Worm (Caenorhabditis elegans) whole organism, midembryonic: ENCODE data around the gene nep-1.

Experiments
- T22C8.4 ChIP-seq: fragments of 200-800 bp; sonication (Bioruptor generic); IDR thresholded peaks from 2 replicates; pipeline ENCODE4 v1.3.6; 2022; ENCODE audit warnings: missing genetic modification characterization, missing compliant biosample characterization
- cog-1 ChIP-seq: sonication (generic microtip); optimal IDR thresholded peaks from 2 replicates; lab custom pipeline; 2016; ENCODE audit warnings: missing genetic modification characterization, missing compliant biosample characterization
- flt-1 ChIP-seq: fragments of 200-800 bp; sonication (Bioruptor generic); IDR thresholded peaks from 2 replicates; pipeline ENCODE4 v1.3.6; 2022; ENCODE audit warnings: missing genetic modification characterization, missing compliant biosample characterization
- klf-2 ChIP-seq: fragments of 200-800 bp; sonication (Bioruptor generic); conservative IDR thresholded peaks from 2 replicates; pipeline ENCODE4 v1.3.6; 2022; ENCODE audit warnings: missing genetic modification reagents, missing genetic modification characterization, missing compliant biosample characterization
- med-1 ChIP-seq: sonication (generic microtip); optimal IDR thresholded peaks from 2 replicates; lab custom pipeline; 2017; ENCODE audit warnings: missing genetic modification characterization, mild to moderate bottlenecking, missing compliant biosample characterization, antibody characterized with exemption, missing genetic modification reagents; ENCODE audit not compliant: insufficient read depth
- ref-1 ChIP-seq: fragments of 200-800 bp; sonication (Bioruptor generic); conservative IDR thresholded peaks from 2 replicates; pipeline ENCODE4 v1.3.6; 2022; ENCODE audit warnings: missing genetic modification reagents, missing genetic modification characterization, missing compliant biosample characterization
- tab-1 ChIP-seq: fragments of 200-800 bp; sonication (Bioruptor generic); IDR thresholded peaks from 2 replicates; pipeline ENCODE4 v1.3.6; 2022; ENCODE audit warnings: missing genetic modification characterization, missing compliant biosample characterization
- ztf-23 ChIP-seq: fragments of 200-800 bp; sonication (Bioruptor generic); IDR thresholded peaks from 2 replicates; pipeline ENCODE4 v1.3.6; 2022; ENCODE audit warnings: missing genetic modification reagents, missing genetic modification characterization, missing compliant biosample characterization
- ztf-29 ChIP-seq: fragments of 200-800 bp; sonication (Bioruptor generic); IDR thresholded peaks from 2 replicates; pipeline ENCODE4 v1.3.6; 2022; ENCODE audit warnings: missing genetic modification reagents, missing genetic modification characterization, missing compliant biosample characterization

Gene nep-1

ce11 chrII:11646874-11647273 lies 10.1 kb downstream of the nep-1 start:
- TF ChIP-seq ztf-29 (GFP tag; lab: Robert Waterston, UW) (no peak), flt-1 (no peak), T22C8.4 (GFP tag; lab: Robert Waterston, UW) (no peak), ref-1 (no peak), cog-1 (tag; lab: Kevin White, UChicago) (no peak), tab-1 (GFP tag; lab: Robert Waterston, UW) (no peak), ztf-23 (GFP tag; lab: Robert Waterston, UW) (no peak), med-1 (GFP tag; lab: Kevin White, UChicago) (no peak), klf-2 (GFP tag; lab: Robert Waterston, UW) (no peak)

DNA sequence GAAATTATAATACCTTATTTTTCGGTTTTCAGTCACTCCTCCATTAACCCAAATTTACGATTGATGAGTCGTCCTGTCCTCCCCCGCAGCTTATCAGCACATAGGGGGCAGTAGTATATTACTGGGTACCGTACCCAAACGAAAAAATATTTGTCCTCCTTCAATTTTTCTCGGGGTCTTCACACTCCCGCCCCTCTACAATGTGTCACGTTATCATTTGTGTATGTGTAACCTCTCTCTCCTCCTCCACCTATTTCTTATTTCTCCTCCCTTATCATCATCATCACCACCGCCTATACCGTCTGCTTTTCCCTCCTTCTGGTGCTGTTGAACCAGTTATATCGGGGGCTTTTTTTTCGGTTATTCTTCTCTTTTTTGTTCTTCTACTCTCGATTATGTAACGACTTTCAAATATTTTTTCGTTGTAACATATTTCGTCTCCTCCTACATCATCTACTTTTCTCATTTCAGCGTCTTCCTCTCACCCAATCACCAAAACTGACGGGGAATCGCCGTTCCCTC lies 10.6 kb downstream of the nep-1 start, which contains the start of gene ghi-1:
Gene ghi-1 (plus strand): TSS at position 472 of the 522 bp plus-strand sequence.
- TF ChIP-seq ztf-23 (GFP tag; lab: Robert Waterston, UW) (no peak), klf-2 (GFP tag; lab: Robert Waterston, UW) (no peak), flt-1 (no peak), med-1 (GFP tag; lab: Kevin White, UChicago) (no peak)

- TF ChIP-seq klf-2 (GFP tag; lab: Robert Waterston, UW) (no peak), flt-1 (no peak), tab-1 (GFP tag; lab: Robert Waterston, UW) (no peak), T22C8.4 (GFP tag; lab: Robert Waterston, UW) (no peak), med-1 (GFP tag; lab: Kevin White, UChicago) (no peak), cog-1 (tag; lab: Kevin White, UChicago) (no peak), ztf-23 (GFP tag; lab: Robert Waterston, UW) (no peak), ref-1 (no peak), ztf-29 (GFP tag; lab: Robert Waterston, UW) (no peak)
Measured at ce11 chrII:11645383-11645782, 11.6 kb downstream of the nep-1 start.

ce11 chrII:11644535-11644934 lies 12.4 kb downstream of the nep-1 start:
- TF ChIP-seq ztf-29 (GFP tag; lab: Robert Waterston, UW) (no peak), flt-1 (no peak), ztf-23 (GFP tag; lab: Robert Waterston, UW) (no peak), klf-2 (GFP tag; lab: Robert Waterston, UW) (no peak)

DNA sequence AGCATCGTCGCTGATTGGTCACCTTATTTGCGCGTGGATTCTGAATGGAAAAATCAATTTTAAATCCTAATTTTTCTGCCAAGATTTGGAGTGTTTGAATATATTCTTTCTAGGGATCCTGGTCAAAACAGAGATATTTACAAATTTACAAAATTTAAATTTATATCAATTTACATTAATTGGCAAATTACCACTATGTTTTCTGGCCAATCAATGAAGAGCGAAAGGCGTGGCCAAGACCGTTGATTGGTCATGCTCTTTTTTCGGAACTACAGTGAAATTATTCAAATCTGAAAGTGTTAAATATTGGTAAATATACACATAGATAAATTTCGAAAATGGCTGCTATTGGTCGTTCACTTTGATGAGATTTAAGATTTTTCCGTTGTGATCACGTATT lies 14.2 kb downstream of the nep-1 start:
- TF ChIP-seq ztf-29 (GFP tag; lab: Robert Waterston, UW) (no peak), cog-1 (tag; lab: Kevin White, UChicago) (no peak), klf-2 (GFP tag; lab: Robert Waterston, UW) (no peak), T22C8.4 (GFP tag; lab: Robert Waterston, UW) (no peak)

ce11 chrII:11642025-11642424 lies 15.0 kb downstream of the nep-1 start:
- TF ChIP-seq ztf-23 (GFP tag; lab: Robert Waterston, UW), result no peak
- TF ChIP-seq cog-1 (tag; lab: Kevin White, UChicago), result no peak
- TF ChIP-seq flt-1, result no peak
- no peak for TF ChIP-seq med-1 (GFP tag; lab: Kevin White, UChicago)

DNA sequence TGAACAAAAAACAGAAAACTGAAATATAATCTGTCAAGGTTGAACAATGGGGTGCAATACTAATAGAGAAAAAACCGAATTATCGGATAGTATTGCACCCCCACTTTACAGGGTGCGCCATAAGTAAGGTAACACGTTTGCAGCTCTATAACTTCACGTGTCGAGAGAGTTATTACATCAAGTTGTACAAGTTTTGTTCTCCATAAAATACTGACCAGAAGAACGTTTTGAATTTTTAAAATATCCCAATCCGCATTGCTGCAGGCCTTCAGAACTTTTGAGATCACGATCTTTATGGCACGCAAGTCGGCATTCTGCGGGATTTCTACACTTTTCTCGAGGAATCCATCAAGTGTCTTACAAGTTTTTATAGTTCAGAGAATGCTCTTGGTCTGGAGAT lies 19.2 kb downstream of the nep-1 start:
- no peak for TF ChIP-seq klf-2 (GFP tag; lab: Robert Waterston, UW)
- TF ChIP-seq flt-1, result no peak
- no peak for TF ChIP-seq ztf-23 (GFP tag; lab: Robert Waterston, UW)
- no peak for TF ChIP-seq T22C8.4 (GFP tag; lab: Robert Waterston, UW)
- TF ChIP-seq ztf-29 (GFP tag; lab: Robert Waterston, UW), result no peak
- TF ChIP-seq cog-1 (tag; lab: Kevin White, UChicago), result no peak
- no peak for TF ChIP-seq tab-1 (GFP tag; lab: Robert Waterston, UW)
- no peak for TF ChIP-seq med-1 (GFP tag; lab: Kevin White, UChicago)
- no peak for TF ChIP-seq ref-1

ce11 chrII:11637189-11637754 lies 19.7 kb downstream of the nep-1 start:
- no peak for TF ChIP-seq T22C8.4 (GFP tag; lab: Robert Waterston, UW)
- no peak for TF ChIP-seq ref-1
- TF ChIP-seq flt-1, result peak; percentile 60; the same call in 1 of the 2 replicates
- TF ChIP-seq ztf-23 (GFP tag; lab: Robert Waterston, UW), result 0 out of 2 replicates have a peak, but pooled peaks have one; percentile 43
- TF ChIP-seq ztf-29 (GFP tag; lab: Robert Waterston, UW), result peak; percentile 22; the same call in 1 of the 2 replicates
- no peak for TF ChIP-seq tab-1 (GFP tag; lab: Robert Waterston, UW)
- peak; percentile 16 for TF ChIP-seq cog-1 (tag; lab: Kevin White, UChicago)

DNA sequence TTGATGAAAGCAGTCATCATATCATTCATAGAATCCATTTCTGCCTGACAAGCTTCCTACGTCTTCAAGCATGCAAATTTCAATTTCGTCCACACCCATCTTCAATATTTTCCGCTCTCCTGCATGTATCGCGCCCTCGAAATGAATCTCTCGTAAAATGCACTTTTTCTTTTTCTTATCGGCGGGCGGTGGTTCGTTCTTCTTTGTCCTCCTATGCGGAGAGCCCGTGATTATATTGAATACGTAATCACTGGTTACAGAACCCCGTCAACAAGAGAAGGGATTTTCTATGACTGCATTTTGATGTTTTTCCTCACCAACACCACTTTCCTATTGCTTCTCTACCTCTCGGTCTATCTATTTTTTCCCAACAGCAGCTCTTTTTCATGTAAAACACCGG lies 20.4 kb downstream of the nep-1 start:
- TF ChIP-seq flt-1, result 0 out of 2 replicates have a peak, but pooled peaks have one; percentile 16
- no peak for TF ChIP-seq tab-1 (GFP tag; lab: Robert Waterston, UW)

DNA sequence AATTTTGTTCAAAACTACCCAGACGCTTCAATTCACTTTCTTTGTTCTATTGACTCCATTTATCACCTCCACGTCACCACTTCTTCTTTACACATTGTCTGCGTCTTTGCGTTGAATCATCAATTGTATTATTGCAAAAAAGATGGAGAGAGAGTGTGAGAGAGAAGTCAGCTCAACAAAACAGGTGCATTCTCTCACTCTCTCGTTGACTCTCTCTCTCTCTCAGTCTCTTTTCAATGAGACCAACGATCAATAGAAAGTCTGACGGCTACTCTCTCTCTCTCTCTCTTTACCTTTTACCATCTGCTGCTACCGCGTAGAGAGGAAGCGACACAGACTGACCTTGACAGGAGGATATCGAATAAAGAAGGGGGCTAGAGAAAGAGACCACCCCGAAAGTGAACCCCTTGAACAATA lies 21.2 kb downstream of the nep-1 start:
- TF ChIP-seq klf-2 (GFP tag; lab: Robert Waterston, UW) (no peak), cog-1 (tag; lab: Kevin White, UChicago) (peak; percentile 31), ref-1 (no peak), ztf-29 (GFP tag; lab: Robert Waterston, UW) (no peak; the same call in 1 of the 2 replicates), med-1 (GFP tag; lab: Kevin White, UChicago) (no peak), tab-1 (GFP tag; lab: Robert Waterston, UW) (0 out of 2 replicates have a peak, but pooled peaks have one; percentile 41), ztf-23 (GFP tag; lab: Robert Waterston, UW) (peak; percentile 64; the same call in 1 of the 2 replicates), T22C8.4 (GFP tag; lab: Robert Waterston, UW) (peak; percentile 75), flt-1 (peak; percentile 49; the same call in 1 of the 2 replicates)
